Fruit fly (Drosophila melanogaster) whole organism, embryonic: ENCODE data around the gene PRL-1.

Source experiments
- ATbp ChIP-seq: fragments of 200-800 bp; sonication (Bioruptor generic); optimal IDR thresholded peaks from 2 replicates; lab custom pipeline; 2017; ENCODE audit warnings: missing biosample characterization, mild to moderate bottlenecking, missing genetic modification characterization, missing genetic modification reagents
- CG10979 ChIP-seq: fragments of 200-800 bp; sonication (Bioruptor generic); optimal IDR thresholded peaks from 2 replicates; lab custom pipeline; 2018; ENCODE audit warnings: missing biosample characterization, mild to moderate bottlenecking, missing genetic modification characterization, moderate library complexity
- CG11247 ChIP-seq: fragments of 200-800 bp; sonication (Bioruptor generic); IDR thresholded peaks from 2 replicates; pipeline ENCODE4 v1.3.6; 2022; ENCODE audit warnings: missing biosample characterization, missing genetic modification characterization
- CG11456 ChIP-seq: fragments of 200-800 bp; sonication (Bioruptor generic); IDR thresholded peaks from 3 replicates; pipeline ENCODE4 v1.3.6; 2022; ENCODE audit warnings: missing biosample characterization, missing genetic modification characterization
- CG11695 ChIP-seq: fragments of 200-800 bp; sonication (Bioruptor generic); IDR thresholded peaks from 3 replicates; pipeline ENCODE4 v1.3.6; 2022; ENCODE audit warnings: missing biosample characterization, missing genetic modification characterization
- CG13624 ChIP-seq: fragments of 200-800 bp; sonication (Bioruptor generic); optimal IDR thresholded peaks from 2 replicates; lab custom pipeline; 2016; ENCODE audit warnings: missing biosample characterization, missing genetic modification characterization
- CG13775 ChIP-seq: fragments of 200-800 bp; sonication (Bioruptor generic); optimal IDR thresholded peaks from 3 replicates; lab custom pipeline; 2017; ENCODE audit warnings: missing biosample characterization, mild to moderate bottlenecking, missing genetic modification characterization
- CG13894 ChIP-seq: fragments of 200-800 bp; sonication (Bioruptor generic); optimal IDR thresholded peaks from 3 replicates; lab custom pipeline; 2018; ENCODE audit warnings: missing biosample characterization, mild to moderate bottlenecking, missing genetic modification characterization, moderate library complexity
- CG15479 ChIP-seq: fragments of 200-800 bp; sonication (Bioruptor generic); optimal IDR thresholded peaks from 3 replicates; lab custom pipeline; 2019; ENCODE audit warnings: missing biosample characterization, mild to moderate bottlenecking, missing genetic modification characterization, moderate library complexity
- CG15514 ChIP-seq: fragments of 200-800 bp; sonication (Bioruptor generic); optimal IDR thresholded peaks from 3 replicates; lab custom pipeline; 2017; ENCODE audit warnings: missing biosample characterization, missing genetic modification characterization, mild to moderate bottlenecking, moderate library complexity, missing genetic modification reagents
- CG1647 ChIP-seq: fragments of 200-800 bp; sonication (Bioruptor generic); optimal IDR thresholded peaks from 3 replicates; lab custom pipeline; 2016; ENCODE audit warnings: missing biosample characterization, missing genetic modification characterization
- CG18262 ChIP-seq: fragments of 200-800 bp; optimal IDR thresholded peaks from 3 replicates; lab custom pipeline; 2019; ENCODE audit warnings: missing biosample characterization, mild to moderate bottlenecking, missing genetic modification characterization, moderate library complexity
- CG3281 ChIP-seq: fragments of 200-800 bp; sonication (Bioruptor generic); optimal IDR thresholded peaks from 3 replicates; lab custom pipeline; 2017; ENCODE audit warnings: missing biosample characterization, mild to moderate bottlenecking, missing genetic modification characterization
- CG34422 ChIP-seq: fragments of 200-800 bp; sonication (Bioruptor generic); IDR thresholded peaks from 3 replicates; pipeline ENCODE4 v1.3.6; 2022; ENCODE audit warnings: missing biosample characterization, missing genetic modification characterization
- CG4617 ChIP-seq: fragments of 200-800 bp; sonication (Bioruptor generic); optimal IDR thresholded peaks from 3 replicates; lab custom pipeline; 2016; ENCODE audit warnings: missing biosample characterization, missing genetic modification characterization, borderline replicate concordance
- CG4730 ChIP-seq: fragments of 200-800 bp; sonication (Bioruptor generic); IDR thresholded peaks from 2 replicates; pipeline ENCODE4 v1.3.6; 2022; ENCODE audit warnings: missing biosample characterization, missing genetic modification characterization
- CG9437 ChIP-seq: fragments of 200-800 bp; sonication (Bioruptor generic); optimal IDR thresholded peaks from 2 replicates; lab custom pipeline; 2018; ENCODE audit warnings: missing biosample characterization, mild to moderate bottlenecking, missing genetic modification characterization
- CG9817 ChIP-seq: fragments of 200-800 bp; sonication (Bioruptor generic); optimal IDR thresholded peaks from 2 replicates; lab custom pipeline; 2018; ENCODE audit warnings: missing biosample characterization, mild to moderate bottlenecking, missing genetic modification characterization, moderate library complexity
- CkIIα-i1 ChIP-seq: fragments of 200-800 bp; sonication (Bioruptor generic); IDR thresholded peaks from 2 replicates; pipeline ENCODE4 v1.3.6; 2022; ENCODE audit warnings: missing biosample characterization, missing genetic modification characterization
- ERR ChIP-seq: fragments of 200-800 bp; sonication (Bioruptor generic); optimal IDR thresholded peaks from 2 replicates; lab custom pipeline; 2016; ENCODE audit warnings: missing biosample characterization, missing genetic modification characterization
- Hmr ChIP-seq: fragments of 200-800 bp; sonication (Bioruptor generic); optimal IDR thresholded peaks from 3 replicates; lab custom pipeline; 2017; ENCODE audit warnings: mild to moderate bottlenecking, missing biosample characterization, missing genetic modification reagents, missing genetic modification characterization
- Myb ChIP-seq: fragments of 200-800 bp; sonication (Bioruptor generic); optimal IDR thresholded peaks from 2 replicates; lab custom pipeline; 2016; ENCODE audit warnings: missing biosample characterization, missing genetic modification characterization
- NC2α ChIP-seq: fragments of 200-800 bp; sonication (Bioruptor generic); optimal IDR thresholded peaks from 2 replicates; lab custom pipeline; 2016; ENCODE audit warnings: missing biosample characterization, missing genetic modification characterization
- Sry-δ ChIP-seq: fragments of 200-800 bp; sonication (Bioruptor generic); optimal IDR thresholded peaks from 2 replicates; lab custom pipeline; 2016; ENCODE audit warnings: missing biosample characterization, missing genetic modification characterization
- Tbp ChIP-seq: fragments of >200 bp; optimal IDR thresholded peaks from 2 replicates; lab custom pipeline; 2018; ENCODE audit warnings: missing biosample characterization, missing genetic modification characterization
- Trl ChIP-seq, 3 experiments: fragments of >200 bp in 2 of 3; fragments of 200-800 bp in 1 of 3; sonication (Bioruptor generic) in 1 of 3; optimal IDR thresholded peaks; 2 replicates in 1 of 3; 3 replicates in 2 of 3; lab custom pipeline; 2016 to 2017; ENCODE audit warnings: missing biosample characterization in 1 of 3, missing genetic modification characterization in 1 of 3
- Vsx1 ChIP-seq: fragments of 200-800 bp; sonication (Bioruptor generic); optimal IDR thresholded peaks from 2 replicates; lab custom pipeline; 2017; ENCODE audit warnings: missing biosample characterization, mild to moderate bottlenecking, missing genetic modification characterization, missing genetic modification reagents
- abd-A ChIP-seq: fragments of 200-800 bp; sonication (Bioruptor generic); optimal IDR thresholded peaks from 3 replicates; lab custom pipeline; 2019; ENCODE audit warnings: missing biosample characterization, mild to moderate bottlenecking, missing genetic modification characterization, moderate library complexity
- ase ChIP-seq: fragments of 200-800 bp; sonication (Bioruptor generic); IDR thresholded peaks from 3 replicates; pipeline ENCODE4 v1.3.6; 2022; ENCODE audit warnings: missing biosample characterization, missing genetic modification characterization
- ato ChIP-seq: fragments of 200-800 bp; sonication (Bioruptor generic); IDR thresholded peaks from 2 replicates; pipeline ENCODE4 v1.3.6; 2022; ENCODE audit warnings: missing biosample characterization, missing genetic modification characterization; ENCODE audit not compliant: partially characterized antibody
- br ChIP-seq: fragments of >200 bp; optimal IDR thresholded peaks from 2 replicates; lab custom pipeline; 2017
- chn ChIP-seq: fragments of 200-800 bp; sonication (Bioruptor generic); optimal IDR thresholded peaks from 2 replicates; lab custom pipeline; 2016; ENCODE audit warnings: missing biosample characterization, missing genetic modification characterization
- ci ChIP-seq: fragments of 200-800 bp; sonication (Bioruptor generic); IDR thresholded peaks from 3 replicates; pipeline ENCODE4 v1.3.6; 2022; ENCODE audit warnings: missing biosample characterization, missing genetic modification characterization
- disco-r ChIP-seq: fragments of 200-800 bp; sonication (Bioruptor generic); optimal IDR thresholded peaks from 2 replicates; lab custom pipeline; 2016; ENCODE audit warnings: missing biosample characterization, missing genetic modification characterization
- fd102C ChIP-seq: fragments of 200-800 bp; sonication (Bioruptor generic); optimal IDR thresholded peaks from 2 replicates; lab custom pipeline; 2018; ENCODE audit warnings: missing biosample characterization, mild to moderate bottlenecking, missing genetic modification characterization, moderate library complexity
- fru ChIP-seq: fragments of >200 bp; optimal IDR thresholded peaks from 2 replicates; lab custom pipeline; 2017
- insv ChIP-seq, 2 experiments: fragments of 200-800 bp; sonication (Bioruptor generic); optimal IDR thresholded peaks; 3 replicates each; lab custom pipeline; 2016 to 2018; ENCODE audit warnings: missing biosample characterization in 2 of 2, missing genetic modification characterization in 2 of 2
- kah ChIP-seq: fragments of 200-800 bp; sonication (Bioruptor generic); optimal IDR thresholded peaks from 2 replicates; lab custom pipeline; 2018; ENCODE audit warnings: missing biosample characterization, mild to moderate bottlenecking, missing genetic modification characterization
- lbe ChIP-seq: fragments of 200-800 bp; sonication (Bioruptor generic); optimal IDR thresholded peaks from 2 replicates; lab custom pipeline; 2016; ENCODE audit warnings: missing biosample characterization, mild to moderate bottlenecking, missing genetic modification characterization
- pan ChIP-seq, 4 experiments: fragments of >200 bp in 3 of 4; fragments of 200-800 bp in 1 of 4; sonication (Bioruptor generic) in 1 of 4; optimal IDR thresholded peaks in 3 of 4; IDR thresholded peaks in 1 of 4; 2 replicates each; pipeline versions ENCODE4 v1.3.6 to Lab custom; 2017 to 2022; ENCODE audit warnings: missing biosample characterization in 2 of 4, missing genetic modification characterization in 2 of 4, mixed read lengths in 1 of 4
- pb ChIP-seq: fragments of 200-800 bp; sonication (Bioruptor generic); optimal IDR thresholded peaks from 3 replicates; lab custom pipeline; 2016; ENCODE audit warnings: missing biosample characterization, missing genetic modification characterization
- psq ChIP-seq: fragments of 200-800 bp; sonication (Bioruptor generic); optimal IDR thresholded peaks from 2 replicates; lab custom pipeline; 2017; ENCODE audit warnings: missing biosample characterization, missing genetic modification characterization
- ro ChIP-seq: fragments of 200-800 bp; sonication (Bioruptor generic); IDR thresholded peaks from 2 replicates; pipeline ENCODE4 v1.3.6; 2022; ENCODE audit warnings: missing biosample characterization, missing genetic modification characterization
- sima ChIP-seq: fragments of 200-800 bp; sonication (Bioruptor generic); optimal IDR thresholded peaks from 2 replicates; lab custom pipeline; 2016; ENCODE audit warnings: missing biosample characterization, missing genetic modification characterization
- slou ChIP-seq: fragments of 200-800 bp; sonication (Bioruptor generic); optimal IDR thresholded peaks from 3 replicates; lab custom pipeline; 2016; ENCODE audit warnings: missing biosample characterization, missing genetic modification characterization
- sqz ChIP-seq: fragments of 200-800 bp; sonication (Bioruptor generic); optimal IDR thresholded peaks from 3 replicates; lab custom pipeline; 2018; ENCODE audit warnings: missing biosample characterization, mild to moderate bottlenecking, missing genetic modification characterization
- sug ChIP-seq: fragments of 200-800 bp; optimal IDR thresholded peaks from 2 replicates; lab custom pipeline; 2019; ENCODE audit warnings: missing biosample characterization, mild to moderate bottlenecking, missing genetic modification characterization, moderate library complexity
- twi ChIP-seq: fragments of 200-800 bp; optimal IDR thresholded peaks from 2 replicates; lab custom pipeline; 2019; ENCODE audit warnings: missing biosample characterization, mild to moderate bottlenecking, missing genetic modification characterization, moderate library complexity
- unpg ChIP-seq: fragments of 200-800 bp; sonication (Bioruptor generic); optimal IDR thresholded peaks from 3 replicates; lab custom pipeline; 2018; ENCODE audit warnings: missing biosample characterization, mild to moderate bottlenecking, missing genetic modification characterization, moderate library complexity
- usp ChIP-seq: fragments of >200 bp; optimal IDR thresholded peaks from 2 replicates; lab custom pipeline; 2017; ENCODE audit warnings: missing biosample characterization, missing genetic modification characterization
- zen ChIP-seq: fragments of 200-800 bp; sonication (Bioruptor generic); optimal IDR thresholded peaks from 3 replicates; lab custom pipeline; 2018; ENCODE audit warnings: missing biosample characterization, mild to moderate bottlenecking, missing genetic modification characterization, moderate library complexity

The PRL-1 gene

dm6 chr2L:16231265-16231664 lies 26.1 kb downstream of the PRL-1 start, which contains the start of gene Ca-Ma2d (continued):
- TF ChIP-seq zen (tag; lab: Kevin White, UChicago): no peak
- peak; percentile 81 for TF ChIP-seq kah (GFP tag; lab: Kevin White, UChicago)
- peak; percentile 27 for TF ChIP-seq psq (GFP tag; lab: Kevin White, UChicago)
- TF ChIP-seq ERR (GFP tag; lab: Kevin White, UChicago): no peak
- no peak for TF ChIP-seq disco-r (GFP tag; lab: Kevin White, UChicago)
- no peak for TF ChIP-seq lbe (GFP tag; lab: Kevin White, UChicago)
- peak; percentile 43 for TF ChIP-seq twi (tag; lab: Kevin White, UChicago)
- no peak for TF ChIP-seq CG4617 (GFP tag; lab: Kevin White, UChicago)
- TF ChIP-seq CG9817 (tag; lab: Kevin White, UChicago): no peak
- TF ChIP-seq slou: no peak
- no peak for TF ChIP-seq NC2α (GFP tag; lab: Kevin White, UChicago)
- TF ChIP-seq CG34422 (GFP tag; lab: Robert Waterston, UW): peak; percentile 25; the same call in 1 of the 3 replicates
- TF ChIP-seq insv (GFP tag; optimal IDR thresholded peaks at IDR 0.05; lab: Kevin White, UChicago): peak in 1 of 2 experiments; percentile 13
- TF ChIP-seq sug (tag; lab: Kevin White, UChicago): no peak
- no peak for TF ChIP-seq fru (lab: Kevin White, UChicago)
- no peak for TF ChIP-seq ase (GFP tag; lab: Robert Waterston, UW)
- TF ChIP-seq Sry-δ (GFP tag; lab: Kevin White, UChicago): no peak
- no peak for TF ChIP-seq sqz
- peak; percentile 6 for TF ChIP-seq CG13624 (GFP tag; lab: Kevin White, UChicago)
- peak; percentile 17; the same call in 1 of the 3 replicates for TF ChIP-seq CG11695
- TF ChIP-seq unpg (GFP tag; lab: Kevin White, UChicago): no peak
- no peak for TF ChIP-seq pan (optimal IDR thresholded peaks at IDR 0.05; lab: Kevin White, UChicago)
- no peak for TF ChIP-seq pan (GFP tag; optimal IDR thresholded peaks at IDR 0.05 in 1 of 2, IDR thresholded peaks at IDR 0.05 in 1 of 2)
- TF ChIP-seq fd102C (GFP tag; lab: Kevin White, UChicago): peak; percentile 34
- TF ChIP-seq CG10979 (tag; lab: Kevin White, UChicago): no peak
- no peak for TF ChIP-seq sima
- TF ChIP-seq br (lab: Kevin White, UChicago): no peak
- TF ChIP-seq CkIIα-i1 (GFP tag; lab: Robert Waterston, UW): no peak
- TF ChIP-seq CG15514 (GFP tag; lab: Kevin White, UChicago): peak; percentile 15
- TF ChIP-seq pb: no peak
- no peak for TF ChIP-seq CG18262 (tag; lab: Kevin White, UChicago)
- 0 out of 3 replicates have a peak, but pooled peaks have one; percentile 12 for TF ChIP-seq ci (GFP tag; lab: Robert Waterston, UW)
- 0 out of 3 replicates have a peak, but pooled peaks have one; percentile 41 for TF ChIP-seq CG11456 (GFP tag; lab: Robert Waterston, UW)
- no peak for TF ChIP-seq Tbp (GFP tag; lab: Kevin White, UChicago)
- no peak for TF ChIP-seq CG1647 (GFP tag; lab: Kevin White, UChicago)
- TF ChIP-seq Trl (optimal IDR thresholded peaks at IDR 0.05; lab: Kevin White, UChicago): peak; percentile 72 to 78
- peak; percentile 1 for TF ChIP-seq Trl (GFP tag; optimal IDR thresholded peaks at IDR 0.05; lab: Kevin White, UChicago)
- peak; percentile 37; the same call in 1 of the 2 replicates for TF ChIP-seq ato
- no peak for TF ChIP-seq CG9437 (GFP tag; lab: Kevin White, UChicago)
- no peak for TF ChIP-seq Hmr
- TF ChIP-seq CG15479 (GFP tag; lab: Kevin White, UChicago): no peak
- TF ChIP-seq CG13775 (GFP tag; lab: Kevin White, UChicago): no peak
- TF ChIP-seq CG4730 (GFP tag; lab: Robert Waterston, UW): no peak
- TF ChIP-seq ro (GFP tag; lab: Robert Waterston, UW): no peak
- no peak for TF ChIP-seq chn (GFP tag; lab: Kevin White, UChicago)
- no peak for TF ChIP-seq Vsx1 (GFP tag; lab: Kevin White, UChicago)
- no peak for TF ChIP-seq CG3281 (GFP tag; lab: Kevin White, UChicago)
- peak; percentile 76 for TF ChIP-seq abd-A (tag; lab: Kevin White, UChicago)
- TF ChIP-seq Myb: no peak
- TF ChIP-seq CG11247: no peak
- TF ChIP-seq usp: no peak
- TF ChIP-seq ATbp (GFP tag; lab: Kevin White, UChicago): no peak
- TF ChIP-seq CG13894: peak; percentile 24
